Worm (Caenorhabditis elegans) whole organism, early embryonic: ENCODE results near the gene R13D7.2.

Experiments
- aly-1 ChIP-seq: sonication (generic microtip); optimal IDR thresholded peaks from 2 replicates; lab custom pipeline; 2016; ENCODE audit warnings: missing genetic modification characterization, missing compliant biosample characterization
- ama-1 ChIP-seq: fragments of 150-350 bp; optimal IDR thresholded peaks from 2 replicates; lab custom pipeline; 2014
- flt-1 ChIP-seq: fragments of 200-800 bp; sonication (Bioruptor generic); IDR thresholded peaks from 2 replicates; pipeline ENCODE4 v1.3.6; 2022; ENCODE audit warnings: missing genetic modification characterization, missing compliant biosample characterization
- hnd-1 ChIP-seq: sonication (generic microtip); optimal IDR thresholded peaks from 2 replicates; lab custom pipeline; 2016; ENCODE audit warnings: missing genetic modification characterization, missing compliant biosample characterization
- pes-1 ChIP-seq: fragments of 200-800 bp; sonication (Bioruptor generic); IDR thresholded peaks from 2 replicates; pipeline ENCODE4 v1.3.6; 2022; ENCODE audit warnings: missing genetic modification reagents, missing genetic modification characterization, missing compliant biosample characterization
- scrt-1 ChIP-seq: fragments of 200-800 bp; sonication (Bioruptor generic); IDR thresholded peaks from 2 replicates; pipeline ENCODE4 v1.3.6; 2022; ENCODE audit warnings: missing genetic modification characterization, missing compliant biosample characterization
- sea-1 ChIP-seq: fragments of 200-800 bp; sonication (Bioruptor generic); conservative IDR thresholded peaks from 2 replicates; pipeline ENCODE4 v1.3.6; 2022; ENCODE audit warnings: missing genetic modification characterization, missing compliant biosample characterization
- tbx-11 ChIP-seq: fragments of 200-800 bp; sonication (Bioruptor generic); IDR thresholded peaks from 2 replicates; pipeline ENCODE4 v1.3.6; 2022; ENCODE audit warnings: missing genetic modification characterization, missing compliant biosample characterization
- tbx-37 ChIP-seq: fragments of 200-800 bp; sonication (Bioruptor generic); conservative IDR thresholded peaks from 2 replicates; pipeline ENCODE4 v1.3.6; 2022; ENCODE audit warnings: missing genetic modification reagents, missing genetic modification characterization, missing compliant biosample characterization

DNA sequence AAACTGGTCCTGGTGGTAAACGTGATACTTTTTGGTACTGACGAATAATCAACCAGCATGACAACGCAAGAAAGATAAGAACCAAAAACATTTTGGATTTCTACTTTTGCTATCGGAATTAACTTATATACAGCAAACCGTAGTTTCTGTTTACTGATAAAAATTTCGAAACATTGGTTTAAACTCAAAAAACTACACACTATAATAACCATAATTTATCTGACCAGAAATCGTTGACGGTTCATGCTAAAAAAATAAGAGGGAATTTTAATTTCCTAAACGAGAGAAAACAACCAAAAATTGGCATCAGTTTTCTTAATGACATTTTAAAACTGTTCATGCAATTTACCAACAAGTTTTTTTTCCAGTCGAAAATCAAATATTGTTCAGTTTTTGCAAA lies 48.0 kb upstream of the R13D7.2 start, which contains the start of gene cyp-35A1:
- TF ChIP-seq ama-1 (lab: Kevin White, UChicago) = no peak
- no peak for TF ChIP-seq hnd-1 (tag; lab: Kevin White, UChicago)
- no peak for TF ChIP-seq pes-1 (GFP tag; lab: Robert Waterston, UW)
- TF ChIP-seq flt-1 (GFP tag; lab: Robert Waterston, UW) = no peak
- TF ChIP-seq tbx-37 = no peak
- no peak for TF ChIP-seq aly-1 (tag; lab: Kevin White, UChicago)
- TF ChIP-seq scrt-1 (GFP tag; lab: Robert Waterston, UW) = no peak
- no peak for TF ChIP-seq sea-1 (GFP tag; lab: Robert Waterston, UW)
- TF ChIP-seq tbx-11 (GFP tag; lab: Robert Waterston, UW) = no peak
